Fruit fly (Drosophila melanogaster) whole organism, embryonic: ENCODE data around the gene CG13029.

Source experiments
- Abd-B ChIP-seq: fragments of 200-800 bp; sonication (Bioruptor generic); optimal IDR thresholded peaks from 2 replicates; lab custom pipeline; 2018; ENCODE audit warnings: missing biosample characterization, mild to moderate bottlenecking, missing genetic modification characterization, moderate library complexity
- Aef1 ChIP-seq: fragments of 200-800 bp; sonication (Bioruptor generic); IDR thresholded peaks from 3 replicates; pipeline ENCODE4 v1.3.6; 2022; ENCODE audit warnings: missing biosample characterization, missing genetic modification characterization
- CG10979 ChIP-seq: fragments of 200-800 bp; sonication (Bioruptor generic); optimal IDR thresholded peaks from 2 replicates; lab custom pipeline; 2018; ENCODE audit warnings: missing biosample characterization, mild to moderate bottlenecking, missing genetic modification characterization, moderate library complexity
- CG11504 ChIP-seq: fragments of 200-800 bp; sonication (Bioruptor generic); optimal IDR thresholded peaks from 3 replicates; lab custom pipeline; 2019; ENCODE audit warnings: missing biosample characterization, mild to moderate bottlenecking, missing genetic modification characterization, moderate library complexity
- CG12236 ChIP-seq: fragments of 200-800 bp; sonication (Bioruptor generic); optimal IDR thresholded peaks from 2 replicates; lab custom pipeline; 2016; ENCODE audit warnings: missing biosample characterization, missing genetic modification characterization
- CG12299 ChIP-seq: fragments of 200-800 bp; sonication (Bioruptor generic); optimal IDR thresholded peaks from 2 replicates; lab custom pipeline; 2018; ENCODE audit warnings: missing biosample characterization, mild to moderate bottlenecking, missing genetic modification characterization
- CG13624 ChIP-seq: fragments of 200-800 bp; sonication (Bioruptor generic); optimal IDR thresholded peaks from 2 replicates; lab custom pipeline; 2016; ENCODE audit warnings: missing biosample characterization, missing genetic modification characterization
- CG14710 ChIP-seq: fragments of 200-800 bp; sonication (Bioruptor generic); optimal IDR thresholded peaks from 3 replicates; lab custom pipeline; 2019; ENCODE audit warnings: missing biosample characterization, mild to moderate bottlenecking, missing genetic modification characterization, moderate library complexity
- CG16779 ChIP-seq: fragments of 200-800 bp; sonication (Bioruptor generic); IDR thresholded peaks from 2 replicates; pipeline ENCODE4 v1.3.6; 2022; ENCODE audit warnings: missing biosample characterization, missing genetic modification characterization
- CG18619 ChIP-seq: fragments of 200-800 bp; sonication (Bioruptor generic); optimal IDR thresholded peaks from 3 replicates; lab custom pipeline; 2017; ENCODE audit warnings: missing biosample characterization, mild to moderate bottlenecking, missing genetic modification characterization
- CG2120 ChIP-seq: fragments of 200-800 bp; sonication (Bioruptor generic); optimal IDR thresholded peaks from 3 replicates; lab custom pipeline; 2016; ENCODE audit warnings: missing biosample characterization, missing genetic modification characterization
- CG32767 ChIP-seq: fragments of 200-800 bp; sonication (Bioruptor generic); IDR thresholded peaks from 2 replicates; pipeline ENCODE4 v1.3.6; 2022; ENCODE audit warnings: missing biosample characterization, missing genetic modification characterization
- CG4820 ChIP-seq: fragments of 200-800 bp; sonication (Bioruptor generic); optimal IDR thresholded peaks from 3 replicates; lab custom pipeline; 2016; ENCODE audit warnings: missing biosample characterization, missing genetic modification characterization
- CG7556 ChIP-seq: fragments of 200-800 bp; sonication (Bioruptor generic); optimal IDR thresholded peaks from 2 replicates; lab custom pipeline; 2017; ENCODE audit warnings: missing biosample characterization, mild to moderate bottlenecking, missing genetic modification characterization
- CG7786 ChIP-seq: fragments of 200-800 bp; sonication (Bioruptor generic); optimal IDR thresholded peaks from 2 replicates; lab custom pipeline; 2016; ENCODE audit warnings: missing biosample characterization, missing genetic modification characterization
- CG9609 ChIP-seq: fragments of 200-800 bp; sonication (Bioruptor generic); optimal IDR thresholded peaks from 3 replicates; lab custom pipeline; 2016; ENCODE audit warnings: missing biosample characterization, missing genetic modification characterization
- CG9817 ChIP-seq: fragments of 200-800 bp; sonication (Bioruptor generic); optimal IDR thresholded peaks from 2 replicates; lab custom pipeline; 2018; ENCODE audit warnings: missing biosample characterization, mild to moderate bottlenecking, missing genetic modification characterization, moderate library complexity
- CoRest ChIP-seq: fragments of 200-800 bp; sonication (Bioruptor generic); optimal IDR thresholded peaks from 3 replicates; lab custom pipeline; 2018; ENCODE audit warnings: missing biosample characterization, mild to moderate bottlenecking, missing genetic modification characterization, moderate library complexity
- Dad ChIP-seq: fragments of 200-800 bp; sonication (Bioruptor generic); optimal IDR thresholded peaks from 3 replicates; lab custom pipeline; 2016; ENCODE audit warnings: missing biosample characterization, missing genetic modification characterization
- E2f2 ChIP-seq: fragments of 200-800 bp; sonication (Bioruptor generic); IDR thresholded peaks from 2 replicates; pipeline ENCODE4 v1.3.6; 2022; ENCODE audit warnings: missing biosample characterization, missing genetic modification characterization
- Fer2 ChIP-seq: fragments of 200-800 bp; sonication (Bioruptor generic); optimal IDR thresholded peaks from 2 replicates; lab custom pipeline; 2018; ENCODE audit warnings: missing biosample characterization, mild to moderate bottlenecking, missing genetic modification characterization, moderate library complexity
- Fer3 ChIP-seq: fragments of 200-800 bp; sonication (Bioruptor generic); optimal IDR thresholded peaks from 2 replicates; lab custom pipeline; 2018; ENCODE audit warnings: missing biosample characterization, mild to moderate bottlenecking, missing genetic modification characterization, moderate library complexity
- Hand ChIP-seq: fragments of 200-800 bp; sonication (Bioruptor generic); optimal IDR thresholded peaks from 2 replicates; lab custom pipeline; 2017; ENCODE audit warnings: mild to moderate bottlenecking, missing biosample characterization, missing genetic modification reagents, missing genetic modification characterization
- Hmx ChIP-seq: fragments of 200-800 bp; sonication (Bioruptor generic); optimal IDR thresholded peaks from 2 replicates; lab custom pipeline; 2016; ENCODE audit warnings: missing biosample characterization, missing genetic modification characterization
- Med ChIP-seq: fragments of 200-800 bp; sonication (Bioruptor generic); peaks from one replicate; lab custom pipeline; 2016; ENCODE audit warnings: missing biosample characterization, missing genetic modification characterization, mild to moderate bottlenecking, inconsistent platforms, moderate library complexity
- Mes4 ChIP-seq: fragments of 200-800 bp; sonication (Bioruptor generic); optimal IDR thresholded peaks from 2 replicates; lab custom pipeline; 2016; ENCODE audit warnings: missing biosample characterization, missing genetic modification characterization
- Ptx1 ChIP-seq: fragments of 200-800 bp; sonication (Bioruptor generic); IDR thresholded peaks from 2 replicates; pipeline ENCODE4 v1.3.6; 2022; ENCODE audit warnings: missing biosample characterization, missing genetic modification characterization
- TFAM ChIP-seq: fragments of 200-800 bp; sonication (Bioruptor generic); optimal IDR thresholded peaks from 2 replicates; lab custom pipeline; 2017; ENCODE audit warnings: missing biosample characterization, missing genetic modification characterization, inconsistent platforms
- Trl ChIP-seq, 3 experiments: fragments of >200 bp in 2 of 3; fragments of 200-800 bp in 1 of 3; sonication (Bioruptor generic) in 1 of 3; optimal IDR thresholded peaks; 2 replicates in 1 of 3; 3 replicates in 2 of 3; lab custom pipeline; 2016 to 2017; ENCODE audit warnings: missing biosample characterization in 1 of 3, missing genetic modification characterization in 1 of 3
- al ChIP-seq: fragments of 200-800 bp; sonication (Bioruptor generic); IDR thresholded peaks from 2 replicates; pipeline ENCODE4 v1.3.6; 2022; ENCODE audit warnings: missing biosample characterization, missing genetic modification characterization
- ara ChIP-seq: fragments of 200-800 bp; sonication (Bioruptor generic); IDR thresholded peaks from 2 replicates; pipeline ENCODE4 v1.3.6; 2022; ENCODE audit warnings: missing biosample characterization, missing genetic modification characterization
- az2 ChIP-seq: fragments of 200-800 bp; sonication (Bioruptor generic); optimal IDR thresholded peaks from 3 replicates; lab custom pipeline; 2016; ENCODE audit warnings: missing biosample characterization, missing genetic modification characterization
- cato ChIP-seq: fragments of 200-800 bp; sonication (Bioruptor generic); optimal IDR thresholded peaks from 2 replicates; lab custom pipeline; 2016; ENCODE audit warnings: missing biosample characterization, missing genetic modification characterization, borderline replicate concordance
- caup ChIP-seq: fragments of 200-800 bp; sonication (Bioruptor generic); optimal IDR thresholded peaks from 3 replicates; lab custom pipeline; 2017; ENCODE audit warnings: missing biosample characterization, mild to moderate bottlenecking, missing genetic modification characterization, moderate library complexity; ENCODE audit not compliant: severe bottlenecking
- ci ChIP-seq: fragments of 200-800 bp; sonication (Bioruptor generic); IDR thresholded peaks from 3 replicates; pipeline ENCODE4 v1.3.6; 2022; ENCODE audit warnings: missing biosample characterization, missing genetic modification characterization
- dm ChIP-seq: fragments of 200-800 bp; sonication (Bioruptor generic); optimal IDR thresholded peaks from 3 replicates; lab custom pipeline; 2016; ENCODE audit warnings: missing biosample characterization, missing genetic modification characterization
- dmrt11E ChIP-seq: fragments of 200-800 bp; sonication (Bioruptor generic); optimal IDR thresholded peaks from 3 replicates; lab custom pipeline; 2018; ENCODE audit warnings: missing biosample characterization, mild to moderate bottlenecking, missing genetic modification characterization, moderate library complexity
- dysf ChIP-seq: fragments of 200-800 bp; sonication (Bioruptor generic); IDR thresholded peaks from 3 replicates; pipeline ENCODE4 v1.3.6; 2022; ENCODE audit warnings: missing biosample characterization, missing genetic modification characterization
- fd96Cb ChIP-seq: fragments of 200-800 bp; sonication (Bioruptor generic); optimal IDR thresholded peaks from 2 replicates; lab custom pipeline; 2018; ENCODE audit warnings: missing biosample characterization, mild to moderate bottlenecking, missing genetic modification characterization, moderate library complexity
- grn ChIP-seq: fragments of 200-800 bp; sonication (Bioruptor generic); optimal IDR thresholded peaks from 3 replicates; lab custom pipeline; 2017; ENCODE audit warnings: missing biosample characterization, missing genetic modification characterization
- gsb ChIP-seq: fragments of 200-800 bp; sonication (Bioruptor generic); IDR thresholded peaks from 2 replicates; pipeline ENCODE4 v1.3.6; 2022; ENCODE audit warnings: missing biosample characterization, missing genetic modification characterization
- ken ChIP-seq: fragments of 200-800 bp; sonication (Bioruptor generic); IDR thresholded peaks from 3 replicates; pipeline ENCODE4 v1.3.6; 2022; ENCODE audit warnings: missing biosample characterization, missing genetic modification characterization
- lab ChIP-seq: fragments of 200-800 bp; sonication (Bioruptor generic); optimal IDR thresholded peaks from 3 replicates; lab custom pipeline; 2017; ENCODE audit warnings: missing biosample characterization, missing genetic modification characterization, mild to moderate bottlenecking, moderate library complexity, missing genetic modification reagents
- nerfin-2 ChIP-seq: fragments of 200-800 bp; sonication (Bioruptor generic); IDR thresholded peaks from 2 replicates; pipeline ENCODE4 v1.3.6; 2022; ENCODE audit warnings: missing biosample characterization, missing genetic modification characterization; ENCODE audit not compliant: partially characterized antibody
- prd ChIP-seq, 3 experiments: fragments of >200 bp in 2 of 3; fragments of 200-800 bp in 1 of 3; sonication (Bioruptor generic) in 1 of 3; optimal IDR thresholded peaks in 2 of 3; IDR thresholded peaks in 1 of 3; 2 replicates in 2 of 3; 3 replicates in 1 of 3; pipeline versions ENCODE4 v1.3.6 to Lab custom; 2017 to 2022; ENCODE audit warnings: missing biosample characterization in 1 of 3, missing genetic modification characterization in 1 of 3
- sc ChIP-seq, 3 experiments: fragments of >200 bp in 2 of 3; fragments of 200-800 bp in 1 of 3; sonication (Bioruptor generic) in 1 of 3; optimal IDR thresholded peaks; 2 replicates in 2 of 3; 3 replicates in 1 of 3; lab custom pipeline; 2017; ENCODE audit warnings: mild to moderate bottlenecking in 1 of 3, missing biosample characterization in 1 of 3, missing genetic modification characterization in 1 of 3, missing genetic modification reagents in 1 of 3
- slou ChIP-seq: fragments of 200-800 bp; sonication (Bioruptor generic); optimal IDR thresholded peaks from 3 replicates; lab custom pipeline; 2016; ENCODE audit warnings: missing biosample characterization, missing genetic modification characterization
- zfh2 ChIP-seq: fragments of 200-800 bp; sonication (Bioruptor generic); optimal IDR thresholded peaks from 2 replicates; lab custom pipeline; 2016; ENCODE audit warnings: missing biosample characterization, missing genetic modification characterization

CG13029 gene

DNA sequence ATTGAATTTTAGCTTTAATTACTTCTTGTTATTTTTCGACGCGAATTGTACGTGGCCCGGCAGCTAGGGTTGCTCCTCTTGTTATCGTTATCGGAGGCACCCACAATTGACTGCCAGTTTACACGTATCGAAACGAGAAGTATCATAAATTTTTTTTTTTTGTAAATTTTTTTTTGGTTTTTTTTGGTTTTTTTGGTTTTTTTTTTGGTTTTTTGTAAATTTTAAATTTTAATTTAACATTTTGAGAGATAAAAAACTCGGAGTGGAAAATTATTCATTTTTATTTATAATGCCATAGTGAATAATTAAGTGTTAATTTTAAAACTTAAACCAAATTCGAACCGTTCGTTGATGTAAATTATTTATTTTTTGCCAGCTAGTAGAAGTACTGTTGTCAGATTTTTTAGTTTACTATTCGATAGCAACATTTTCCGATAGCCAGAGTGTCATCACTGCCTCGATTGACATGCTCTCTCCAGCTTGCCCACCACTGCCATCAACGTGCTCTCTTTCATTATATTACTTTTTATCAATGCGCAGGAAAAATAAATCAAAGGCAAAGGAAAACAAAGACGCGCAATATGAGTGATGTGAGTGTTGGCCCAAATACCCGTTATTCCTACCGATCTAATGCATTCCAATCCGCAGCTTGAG is 15.4 kb upstream of the CG13029 start, which contains the start of the genes kud and Zcchc7:
Gene kud, minus strand, starts transcription at position 72 of the 654 bp plus-strand sequence.
Gene Zcchc7, plus strand, starts transcription at position 467 of the 654 bp plus-strand sequence.
- no peak for TF ChIP-seq ara (GFP tag; lab: Robert Waterston, UW)
- no peak for TF ChIP-seq Hmx (GFP tag; lab: Kevin White, UChicago)
- peak; percentile 44 for TF ChIP-seq CG7786 (GFP tag; lab: Kevin White, UChicago)
- peak; percentile 56 for TF ChIP-seq CG13624
- peak; percentile 62 for TF ChIP-seq Fer3 (tag; lab: Kevin White, UChicago)
- TF ChIP-seq CG12236: peak; percentile 21
- TF ChIP-seq CG2120 (GFP tag; lab: Kevin White, UChicago): peak; percentile 83
- TF ChIP-seq Hand: peak; percentile 58
- TF ChIP-seq CoRest (tag; lab: Kevin White, UChicago): peak; percentile 85
- TF ChIP-seq nerfin-2 (GFP tag; lab: Robert Waterston, UW): peak; percentile 44; the same call in 1 of the 2 replicates
- peak; percentile 87 for TF ChIP-seq Med (GFP tag; lab: Kevin White, UChicago)
- peak; percentile 10 for TF ChIP-seq Mes4 (GFP tag; lab: Kevin White, UChicago)
- TF ChIP-seq CG12299 (tag; lab: Kevin White, UChicago): peak; percentile 21
- peak; percentile 74 for TF ChIP-seq zfh2 (GFP tag; lab: Kevin White, UChicago)
- peak; percentile 64 for TF ChIP-seq Fer2 (tag; lab: Kevin White, UChicago)
- no peak for TF ChIP-seq CG11504
- peak; percentile 47 for TF ChIP-seq Abd-B (GFP tag; lab: Kevin White, UChicago)
- peak; percentile 57 for TF ChIP-seq dmrt11E
- TF ChIP-seq E2f2 (GFP tag; lab: Robert Waterston, UW): peak; percentile 27; the same call in 1 of the 2 replicates
- no peak for TF ChIP-seq ken (GFP tag; lab: Robert Waterston, UW)
- TF ChIP-seq cato (GFP tag; lab: Kevin White, UChicago): peak; percentile 30
- no peak for TF ChIP-seq caup (GFP tag; lab: Kevin White, UChicago)
- peak; percentile 75 for TF ChIP-seq CG9817
- no peak for TF ChIP-seq CG32767 (GFP tag; lab: Robert Waterston, UW)
- TF ChIP-seq CG16779 (GFP tag; lab: Robert Waterston, UW): no peak
- peak; percentile 27 for TF ChIP-seq dm
- peak; percentile 47 for TF ChIP-seq CG9609
- TF ChIP-seq ci (GFP tag; lab: Robert Waterston, UW): no peak
- no peak for TF ChIP-seq lab (GFP tag; lab: Kevin White, UChicago)
- TF ChIP-seq dysf (GFP tag; lab: Robert Waterston, UW): peak; percentile 63; the same call in 2 of the 3 replicates
- TF ChIP-seq slou (GFP tag; lab: Kevin White, UChicago): no peak
- TF ChIP-seq CG18619: peak; percentile 49
- TF ChIP-seq Dad: peak; percentile 58
- 0 out of 3 replicates have a peak, but pooled peaks have one; percentile 26 for TF ChIP-seq Aef1 (GFP tag; lab: Robert Waterston, UW)
- TF ChIP-seq CG7556 (GFP tag; lab: Kevin White, UChicago): peak; percentile 71
- no peak for TF ChIP-seq grn (GFP tag; lab: Kevin White, UChicago)
- TF ChIP-seq prd (optimal IDR thresholded peaks at IDR 0.05; lab: Kevin White, UChicago): no peak
- peak; percentile 46; the same call in 1 of the 3 replicates for TF ChIP-seq prd (GFP tag; IDR thresholded peaks at IDR 0.05; lab: Robert Waterston, UW)
- TF ChIP-seq al (GFP tag; lab: Robert Waterston, UW): 0 out of 2 replicates have a peak, but pooled peaks have one; percentile 42
- TF ChIP-seq fd96Cb (tag; lab: Kevin White, UChicago): peak; percentile 26
- TF ChIP-seq CG10979 (tag; lab: Kevin White, UChicago): peak; percentile 20
- peak; percentile 34 for TF ChIP-seq Ptx1 (GFP tag; lab: Robert Waterston, UW)
- TF ChIP-seq CG14710 (tag; lab: Kevin White, UChicago): peak; percentile 78
- TF ChIP-seq Trl (optimal IDR thresholded peaks at IDR 0.05; lab: Kevin White, UChicago): peak; percentile 55 to 64
- TF ChIP-seq Trl (GFP tag; optimal IDR thresholded peaks at IDR 0.05; lab: Kevin White, UChicago): no peak
- TF ChIP-seq gsb: no peak
- peak; percentile 97 for TF ChIP-seq CG4820 (GFP tag; lab: Kevin White, UChicago)
- no peak for TF ChIP-seq TFAM (GFP tag; lab: Kevin White, UChicago)
- TF ChIP-seq az2 (GFP tag; lab: Kevin White, UChicago): peak; percentile 60
- no peak for TF ChIP-seq sc (optimal IDR thresholded peaks at IDR 0.05; lab: Kevin White, UChicago)
- TF ChIP-seq sc (GFP tag; optimal IDR thresholded peaks at IDR 0.05; lab: Kevin White, UChicago): no peak
